Fruit fly (Drosophila melanogaster): Measurements from ENCODE around the gene SNF4Agamma.

Gene SNF4Agamma

DNA sequence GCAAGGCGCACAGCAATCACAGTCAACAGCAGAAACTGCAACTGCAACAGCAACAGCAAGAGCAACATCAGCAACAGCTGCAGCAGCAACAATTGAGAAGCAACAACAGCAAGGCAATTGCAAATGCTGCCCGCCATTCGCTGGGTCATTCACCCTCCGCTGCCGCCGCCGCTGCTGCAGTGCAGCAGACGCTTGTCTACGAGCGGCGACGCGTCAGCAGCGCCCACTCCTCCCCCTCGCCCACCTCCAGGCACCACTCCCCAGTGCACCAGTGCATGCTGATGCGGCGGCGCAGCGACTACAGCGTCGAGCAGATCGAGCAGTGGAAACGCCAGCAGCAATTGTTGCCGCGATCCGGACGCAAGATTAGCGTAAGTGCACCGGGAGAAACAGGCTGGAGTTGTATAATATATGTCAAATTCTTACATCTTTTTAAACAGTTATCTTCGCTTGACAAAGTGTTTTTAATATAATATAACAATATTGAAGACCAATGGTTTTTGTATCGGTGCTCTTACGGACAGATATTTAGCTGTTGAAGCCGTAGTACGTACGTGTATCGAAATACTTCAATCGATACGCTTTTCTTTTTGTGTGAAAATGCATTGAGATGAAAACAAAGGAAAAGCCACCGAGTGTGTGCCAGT is 65.3 kb downstream of the SNF4Agamma start (continued):
- no peak for TF ChIP-seq CG43689 (GFP tag; IDR thresholded peaks at IDR 0.05)
- TF ChIP-seq CG17186 (GFP tag; optimal IDR thresholded peaks at IDR 0.05) = no peak
- no peak for TF ChIP-seq ftz-f1 (GFP tag; optimal IDR thresholded peaks at IDR 0.05)
- TF ChIP-seq CG11504 (tag; optimal IDR thresholded peaks at IDR 0.05) = peak; percentile 68
- TF ChIP-seq bbx (GFP tag; IDR thresholded peaks at IDR 0.05; ENCODE audit: partially characterized antibody) = no peak
- no peak for TF ChIP-seq vfl (GFP tag; optimal IDR thresholded peaks at IDR 0.05)
- TF ChIP-seq jigr1 (GFP tag; IDR thresholded peaks at IDR 0.05) = no peak
- TF ChIP-seq pros (GFP tag; optimal IDR thresholded peaks at IDR 0.05) = no peak
- TF ChIP-seq hkb (optimal IDR thresholded peaks at IDR 0.05) = no peak
- no peak for TF ChIP-seq hkb (GFP tag; IDR thresholded peaks at IDR 0.05)
- peak; percentile 34 for TF ChIP-seq bcd (GFP tag; optimal IDR thresholded peaks at IDR 0.05)
- peak; percentile 36 for TF ChIP-seq Xbp1 (GFP tag; optimal IDR thresholded peaks at IDR 0.05)
- TF ChIP-seq Max (GFP tag; optimal IDR thresholded peaks at IDR 0.05) = peak; percentile 4
- no peak for TF ChIP-seq exex (tag; optimal IDR thresholded peaks at IDR 0.05)
- no peak for TF ChIP-seq E2f2 (GFP tag; IDR thresholded peaks at IDR 0.05)
- TF ChIP-seq CG17829 (tag; optimal IDR thresholded peaks at IDR 0.05) = peak; percentile 35
- no peak for TF ChIP-seq Mad (GFP tag; optimal IDR thresholded peaks at IDR 0.05)
- no peak for TF ChIP-seq CG8944 (GFP tag; optimal IDR thresholded peaks at IDR 0.05)
- no peak for TF ChIP-seq Rfx (GFP tag; IDR thresholded peaks at IDR 0.05)
- no peak for TF ChIP-seq CG2889 (GFP tag; IDR thresholded peaks at IDR 0.05)
- TF ChIP-seq pan (optimal IDR thresholded peaks at IDR 0.05) = no peak
- TF ChIP-seq pan (GFP tag; optimal IDR thresholded peaks at IDR 0.05 in 1 of 2, IDR thresholded peaks at IDR 0.05 in 1 of 2) = peak in 1 of 2 experiments; percentile 66
- TF ChIP-seq Deaf1 (tag; optimal IDR thresholded peaks at IDR 0.05) = no peak
- no peak for TF ChIP-seq CG6854 (GFP tag; optimal IDR thresholded peaks at IDR 0.05)
- peak; percentile 51 for TF ChIP-seq CG9437 (GFP tag; optimal IDR thresholded peaks at IDR 0.05)
- TF ChIP-seq pnt (GFP tag; optimal IDR thresholded peaks at IDR 0.05) = no peak
- TF ChIP-seq CG32767 (GFP tag; IDR thresholded peaks at IDR 0.05) = peak; percentile 25; the same call in 1 of the 2 replicates
- no peak for TF ChIP-seq CG14014 (GFP tag; IDR thresholded peaks at IDR 0.05)
- TF ChIP-seq CG16779 (GFP tag; IDR thresholded peaks at IDR 0.05) = no peak
- TF ChIP-seq Dbx (GFP tag; IDR thresholded peaks at IDR 0.05) = no peak
- no peak for TF ChIP-seq CG33557 (GFP tag; optimal IDR thresholded peaks at IDR 0.05)
- TF ChIP-seq CG12236 (GFP tag; optimal IDR thresholded peaks at IDR 0.05) = no peak
- TF ChIP-seq pum (GFP tag; optimal IDR thresholded peaks at IDR 0.05) = no peak
- peak; percentile 30 for TF ChIP-seq CG17802 (tag; optimal IDR thresholded peaks at IDR 0.05)
- no peak for TF ChIP-seq Bdp1 (GFP tag; optimal IDR thresholded peaks at IDR 0.05)
- no peak; the same call in 1 of the 2 replicates for TF ChIP-seq CG9932 (GFP tag; IDR thresholded peaks at IDR 0.05)
- TF ChIP-seq CG5180 (GFP tag; optimal IDR thresholded peaks at IDR 0.05) = peak; percentile 32
- no peak for TF ChIP-seq Neu2 (GFP tag; optimal IDR thresholded peaks at IDR 0.05; ENCODE audit: borderline replicate concordance)
- no peak for TF ChIP-seq Hey (tag; optimal IDR thresholded peaks at IDR 0.05)
- no peak for TF ChIP-seq CG1647 (GFP tag; optimal IDR thresholded peaks at IDR 0.05)
- no peak for TF ChIP-seq BEAF-32 (GFP tag; optimal IDR thresholded peaks at IDR 0.05)
- no peak for TF ChIP-seq Elba2 (GFP tag; optimal IDR thresholded peaks at IDR 0.05)
- TF ChIP-seq her (GFP tag; optimal IDR thresholded peaks at IDR 0.05) = no peak
- TF ChIP-seq Dref (GFP tag; IDR thresholded peaks at IDR 0.05) = no peak
- no peak for TF ChIP-seq CG12769 (tag; optimal IDR thresholded peaks at IDR 0.05)
- no peak for TF ChIP-seq Sry-δ (GFP tag; optimal IDR thresholded peaks at IDR 0.05)
- no peak for TF ChIP-seq tap (tag; optimal IDR thresholded peaks at IDR 0.05)
- no peak for TF ChIP-seq luna (GFP tag; optimal IDR thresholded peaks at IDR 0.05)
- TF ChIP-seq bigmax (GFP tag; optimal IDR thresholded peaks at IDR 0.05) = no peak
- TF ChIP-seq sr (GFP tag; IDR thresholded peaks at IDR 0.05) = no peak
- TF ChIP-seq so (GFP tag; IDR thresholded peaks at IDR 0.05) = peak; percentile 50; the same call in 1 of the 3 replicates
- TF ChIP-seq gem (tag; optimal IDR thresholded peaks at IDR 0.05) = no peak
